Worm (Caenorhabditis elegans): ENCODE results near the gene gpcp-1.
A peak's percentile ranks its signal among the peaks of the same experiment; 100 is the strongest.

gpcp-1 gene

ce11 chrX:3110576-3110975 is at the start of gene gpcp-1:
gpcp-1 (minus strand) TSS chrX:3110628.
- 0 out of 2 replicates have a peak, but pooled peaks have one; percentile 22 for TF ChIP-seq dox-1 (GFP tag; IDR thresholded peaks at IDR 0.05)
- TF ChIP-seq ztf-18 (tag; optimal IDR thresholded peaks at IDR 0.05) = no peak
- peak; percentile 66 for TF ChIP-seq nhr-80 (tag; optimal IDR thresholded peaks at IDR 0.05)

- TF ChIP-seq sdz-38 (tag; optimal IDR thresholded peaks at IDR 0.05) (no peak), ceh-100 (GFP tag; IDR thresholded peaks at IDR 0.05) (no peak), aptf-3 (GFP tag; IDR thresholded peaks at IDR 0.05) (no peak), madf-3 (GFP tag; IDR thresholded peaks at IDR 0.05) (0 out of 2 replicates have a peak, but pooled peaks have one; percentile 5), egrh-3 (GFP tag; IDR thresholded peaks at IDR 0.05) (no peak), somi-1 (GFP tag; optimal IDR thresholded peaks at IDR 0.05) (no peak), attf-3 (GFP tag; conservative IDR thresholded peaks at IDR 0.05) (peak; percentile 89), T26A5.8 (tag; optimal IDR thresholded peaks at IDR 0.05) (no peak), hlh-12 (tag; optimal IDR thresholded peaks at IDR 0.05) (no peak), hrde-1 (tag; optimal IDR thresholded peaks at IDR 0.05; ENCODE audit: borderline replicate concordance) (no peak), lin-40 (tag; optimal IDR thresholded peaks at IDR 0.05) (no peak), athp-1 (tag; optimal IDR thresholded peaks at IDR 0.05) (no peak), ama-1 (optimal IDR thresholded peaks at IDR 0.05) (no peak), ama-1 (GFP tag; optimal IDR thresholded peaks at IDR 0.05) (no peak), F55B11.4 (tag; optimal IDR thresholded peaks at IDR 0.05; ENCODE audit: borderline replicate concordance, insufficient read depth) (no peak), pha-4 (tag; optimal IDR thresholded peaks at IDR 0.05) (peak; percentile 0), nhr-179 (tag; optimal IDR thresholded peaks at IDR 0.05) (no peak)
Measured at ce11 chrX:3159542-3159941, 49.1 kb upstream of the gpcp-1 start, which contains the start of gene gcc-1. gcc-1 (plus strand) TSS chrX:3159940.

DNA sequence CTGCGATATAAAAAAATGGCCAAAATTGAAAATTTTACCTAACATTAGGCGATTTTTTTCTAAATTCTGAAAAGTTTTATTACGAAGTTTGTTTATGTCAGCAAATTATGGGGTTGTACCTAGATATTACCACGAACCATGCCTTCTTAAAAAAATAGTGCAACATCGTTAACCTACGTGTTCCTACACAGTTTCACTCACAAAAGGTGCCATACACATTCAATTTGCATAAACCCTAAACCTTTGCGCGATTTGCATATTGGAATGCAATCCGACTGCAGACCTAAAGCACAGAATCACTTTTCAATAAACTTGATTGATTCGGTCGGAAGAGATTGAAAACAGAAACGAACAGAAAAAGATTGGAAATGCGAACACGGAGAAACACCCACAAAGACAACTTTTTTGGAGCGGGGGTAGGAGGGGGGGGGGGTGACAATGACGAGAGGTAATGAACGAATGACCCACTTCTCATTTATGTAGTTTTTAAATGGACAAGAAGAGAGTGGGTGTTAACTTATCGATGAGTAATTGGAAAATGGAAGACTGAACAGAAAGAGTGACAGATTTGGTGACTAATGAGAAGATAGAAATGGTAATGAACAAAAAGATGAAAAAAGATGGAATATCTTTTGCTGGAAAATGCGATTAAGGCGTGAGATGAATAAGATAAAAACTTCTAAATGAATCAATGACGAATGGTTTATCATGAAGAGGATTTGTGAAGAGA is 45.8 kb upstream of the gpcp-1 start:
- TF ChIP-seq Y56A3A.18 (GFP tag; IDR thresholded peaks at IDR 0.05) = no peak
- no peak for TF ChIP-seq tbx-9 (tag; optimal IDR thresholded peaks at IDR 0.05; ENCODE audit: borderline replicate concordance)
- TF ChIP-seq F22D6.2 (tag; optimal IDR thresholded peaks at IDR 0.05) = no peak
- TF ChIP-seq attf-5 (GFP tag; optimal IDR thresholded peaks at IDR 0.05) = no peak
- no peak for TF ChIP-seq akir-1 (GFP tag; optimal IDR thresholded peaks at IDR 0.05)

DNA sequence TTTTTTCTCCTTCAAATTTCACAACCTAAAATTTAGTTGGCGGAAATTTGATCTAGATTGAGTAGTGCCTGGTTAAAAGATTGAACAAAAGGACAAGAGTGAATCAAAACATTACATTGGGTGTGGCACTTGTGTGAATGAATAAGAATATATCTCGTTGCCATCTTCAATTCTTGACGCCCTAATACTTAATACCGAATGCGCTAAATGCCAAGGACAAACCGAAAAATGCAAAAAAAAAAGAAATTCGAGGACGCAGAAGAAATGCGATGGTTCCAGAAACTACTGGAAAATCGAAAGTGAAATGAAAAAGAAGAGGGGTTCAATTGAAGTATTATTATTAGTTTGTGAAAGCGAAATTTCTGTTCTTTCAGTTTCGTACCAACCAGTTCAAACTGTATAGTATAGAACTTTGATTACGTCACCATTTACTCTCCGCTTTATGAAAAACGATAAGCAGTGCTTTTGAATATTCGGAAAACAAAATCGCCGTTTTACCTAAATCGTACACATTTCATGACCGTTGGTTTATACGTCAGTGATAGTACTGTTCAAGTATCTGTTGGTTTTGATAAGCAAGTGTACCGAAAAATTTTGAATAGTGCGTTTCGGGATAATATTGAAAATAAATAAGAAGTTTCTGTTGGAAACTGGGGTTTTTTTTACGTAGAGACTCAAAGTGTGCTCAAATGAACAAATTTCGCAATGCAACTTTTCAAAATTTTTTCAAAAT is 44.8 kb upstream of the gpcp-1 start:
- no peak for TF ChIP-seq hmg-20 (GFP tag; IDR thresholded peaks at IDR 0.05)
- TF ChIP-seq bed-2 (GFP tag; IDR thresholded peaks at IDR 0.05) = no peak
- TF ChIP-seq hlh-12 (tag; optimal IDR thresholded peaks at IDR 0.05) = no peak
- TF ChIP-seq hsf-1 (GFP tag; IDR thresholded peaks at IDR 0.05) = peak; percentile 39; the same call in 1 of the 2 replicates
- peak; percentile 26 for TF ChIP-seq rpc-1 (optimal IDR thresholded peaks at IDR 0.05)
- TF ChIP-seq rpc-1 (tag; optimal IDR thresholded peaks at IDR 0.05) = no peak
- TF ChIP-seq ceh-40 (GFP tag; IDR thresholded peaks at IDR 0.05) = no peak
- no peak for TF ChIP-seq egl-44 (GFP tag; IDR thresholded peaks at IDR 0.05)
- TF ChIP-seq ztf-26 (tag; optimal IDR thresholded peaks at IDR 0.05) = no peak
- no peak for TF ChIP-seq nhr-80 (tag; optimal IDR thresholded peaks at IDR 0.05)
- no peak for TF ChIP-seq cebp-1 (GFP tag; IDR thresholded peaks at IDR 0.05)
- TF ChIP-seq cebp-1 (tag; optimal IDR thresholded peaks at IDR 0.05) = peak; percentile 22
- TF ChIP-seq egrh-3 (GFP tag; IDR thresholded peaks at IDR 0.05) = no peak
- no peak for TF ChIP-seq mxl-1 (tag; optimal IDR thresholded peaks at IDR 0.05)
- TF ChIP-seq ceh-58 (GFP tag; IDR thresholded peaks at IDR 0.05) = no peak
- TF ChIP-seq dox-1 (GFP tag; IDR thresholded peaks at IDR 0.05) = no peak
- no peak for TF ChIP-seq nhr-179 (tag; optimal IDR thresholded peaks at IDR 0.05)

Measured in whole organism, young adult.